Worm (Caenorhabditis elegans): ENCODE measurements around the gene T21E8.7.

Gene T21E8.7

DNA sequence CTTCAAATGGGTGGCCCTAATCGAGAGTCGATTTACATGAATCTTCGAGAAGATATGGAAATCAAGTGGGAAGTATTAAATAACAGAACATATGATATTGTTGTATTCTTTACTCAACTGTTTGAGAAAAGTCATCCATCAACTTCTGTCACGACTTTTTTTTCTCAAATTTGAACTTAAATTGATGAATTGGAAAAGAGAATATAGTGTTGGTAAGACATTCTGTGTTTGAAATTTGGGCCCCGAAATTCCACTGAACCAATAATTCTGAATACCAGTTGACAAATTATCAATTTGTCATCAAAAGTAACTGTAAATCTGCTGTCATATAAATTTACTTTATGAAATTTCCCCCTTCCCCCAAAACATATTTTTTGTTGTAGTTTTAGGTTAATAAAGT is 36.4 kb upstream of the T21E8.7 start:
- TF ChIP-seq nhr-237 (tag; optimal IDR thresholded peaks at IDR 0.05) (no peak), snpc-4 (tag; optimal IDR thresholded peaks at IDR 0.05) (no peak), nhr-21 (tag; optimal IDR thresholded peaks at IDR 0.05) (no peak), nhr-77 (tag; optimal IDR thresholded peaks at IDR 0.05) (no peak), nhr-10 (tag; optimal IDR thresholded peaks at IDR 0.05) (no peak), ceh-82 (tag; optimal IDR thresholded peaks at IDR 0.05) (no peak), dmd-4 (tag; optimal IDR thresholded peaks at IDR 0.05) (no peak), alr-1 (tag; optimal IDR thresholded peaks at IDR 0.05) (no peak), ztf-11 (tag; optimal IDR thresholded peaks at IDR 0.05) (no peak), aly-2 (tag; optimal IDR thresholded peaks at IDR 0.05) (no peak)

DNA sequence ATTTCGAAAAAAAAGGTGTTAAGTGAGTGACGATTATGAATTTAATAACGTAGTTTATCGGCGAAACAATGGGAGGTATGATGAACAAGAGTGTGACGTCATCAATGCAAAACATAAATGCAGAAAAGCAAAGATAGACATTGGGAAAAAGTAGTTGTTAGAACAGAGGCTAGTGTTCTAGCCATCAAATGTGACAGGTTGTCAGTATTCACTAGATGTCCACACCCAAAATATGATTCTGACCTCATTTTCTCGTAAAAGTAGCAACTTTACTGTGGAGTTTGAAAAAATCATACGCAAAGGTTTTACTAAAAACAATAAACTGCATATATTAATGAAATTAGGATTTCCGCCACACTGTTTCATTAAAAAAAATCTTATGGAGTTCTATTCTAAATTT is 32.1 kb upstream of the T21E8.7 start:
- TF ChIP-seq sma-9 (GFP tag; optimal IDR thresholded peaks at IDR 0.05) (no peak), sma-9 (tag; optimal IDR thresholded peaks at IDR 0.05) (no peak), lsy-2 (tag; optimal IDR thresholded peaks at IDR 0.05) (no peak), nhr-23 (tag; optimal IDR thresholded peaks at IDR 0.05) (no peak), lin-13 (GFP tag; optimal IDR thresholded peaks at IDR 0.05) (no peak), elt-1 (tag; optimal IDR thresholded peaks at IDR 0.05) (no peak)

DNA sequence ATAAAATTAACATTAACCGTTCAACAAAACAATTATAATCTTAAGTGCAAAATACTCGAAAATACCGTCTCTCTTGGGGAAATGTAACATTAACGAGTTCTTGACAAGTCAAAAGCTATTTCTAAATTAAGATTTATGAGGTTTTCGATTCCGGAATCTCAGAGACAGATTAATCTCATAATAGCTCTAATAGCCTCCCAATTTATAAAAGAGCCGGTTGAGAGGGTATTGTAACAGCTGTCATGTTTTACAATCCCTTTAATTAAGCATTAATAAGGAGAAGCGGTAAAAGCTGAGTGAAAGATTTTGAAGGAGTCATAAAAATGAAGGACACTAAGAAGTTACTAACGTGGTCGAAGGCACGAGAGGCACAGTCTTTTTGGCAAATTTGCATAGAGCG is 31.6 kb upstream of the T21E8.7 start:
- TF ChIP-seq nhr-21 (tag; optimal IDR thresholded peaks at IDR 0.05) (no peak), F13H6.1 (tag; optimal IDR thresholded peaks at IDR 0.05) (no peak), egl-27 (tag; optimal IDR thresholded peaks at IDR 0.05) (no peak), ztf-4 (tag; optimal IDR thresholded peaks at IDR 0.05) (no peak), zag-1 (tag; optimal IDR thresholded peaks at IDR 0.05) (no peak), ztf-1 (GFP tag; conservative IDR thresholded peaks at IDR 0.05) (no peak), ceh-16 (tag; optimal IDR thresholded peaks at IDR 0.05) (no peak), lsy-2 (tag; optimal IDR thresholded peaks at IDR 0.05) (no peak), ceh-82 (tag; optimal IDR thresholded peaks at IDR 0.05) (no peak), skn-1 (tag; optimal IDR thresholded peaks at IDR 0.05) (no peak), sma-9 (GFP tag; optimal IDR thresholded peaks at IDR 0.05) (no peak), sma-9 (tag; optimal IDR thresholded peaks at IDR 0.05) (no peak), blmp-1 (tag; optimal IDR thresholded peaks at IDR 0.05; ENCODE audit: insufficient read depth) (no peak), ama-1 (optimal IDR thresholded peaks at IDR 0.05) (no peak), fos-1 (tag; optimal IDR thresholded peaks at IDR 0.05) (no peak), unc-55 (GFP tag; optimal IDR thresholded peaks at IDR 0.05) (no peak), elt-1 (tag; optimal IDR thresholded peaks at IDR 0.05) (no peak), unc-39 (tag; optimal IDR thresholded peaks at IDR 0.05) (no peak), aly-2 (tag; optimal IDR thresholded peaks at IDR 0.05) (no peak)

DNA sequence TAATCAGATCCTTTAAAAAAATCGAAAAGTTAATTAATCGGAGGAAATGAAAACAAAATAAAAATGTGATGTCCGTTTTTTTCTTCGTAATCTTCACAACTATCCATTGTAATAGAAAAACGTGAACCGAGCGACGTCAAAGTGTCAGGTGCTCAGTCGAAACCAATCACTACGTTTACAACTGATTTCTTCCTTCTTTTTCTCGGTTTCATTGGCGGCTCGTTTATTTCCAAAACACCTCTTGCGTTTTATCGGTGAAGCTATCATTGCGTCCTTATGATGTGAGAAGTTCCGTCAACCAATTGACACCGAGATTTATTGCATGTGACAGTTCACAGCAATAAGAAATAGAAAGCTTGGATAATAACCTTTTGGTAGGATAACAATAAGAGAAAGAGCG is 30.0 kb upstream of the T21E8.7 start:
- TF ChIP-seq ztf-11 (tag; optimal IDR thresholded peaks at IDR 0.05) (no peak), gmeb-1 (tag; optimal IDR thresholded peaks at IDR 0.05) (no peak), F13H6.1 (tag; optimal IDR thresholded peaks at IDR 0.05) (peak; percentile 63), unc-62 (GFP tag; optimal IDR thresholded peaks at IDR 0.05) (no peak), ceh-82 (tag; optimal IDR thresholded peaks at IDR 0.05) (no peak), nhr-12 (tag; optimal IDR thresholded peaks at IDR 0.05) (no peak), nhr-77 (tag; optimal IDR thresholded peaks at IDR 0.05) (no peak), crh-2 (tag; optimal IDR thresholded peaks at IDR 0.05) (no peak), nhr-237 (tag; optimal IDR thresholded peaks at IDR 0.05) (no peak), peb-1 (tag; optimal IDR thresholded peaks at IDR 0.05) (no peak), alr-1 (tag; optimal IDR thresholded peaks at IDR 0.05) (no peak), unc-55 (GFP tag; optimal IDR thresholded peaks at IDR 0.05) (no peak), R02D3.7 (tag; optimal IDR thresholded peaks at IDR 0.05) (no peak), ztf-4 (tag; optimal IDR thresholded peaks at IDR 0.05) (no peak), dmd-4 (tag; optimal IDR thresholded peaks at IDR 0.05) (no peak), nhr-129 (tag; optimal IDR thresholded peaks at IDR 0.05) (peak; percentile 67), unc-39 (tag; optimal IDR thresholded peaks at IDR 0.05) (no peak), sma-9 (GFP tag; optimal IDR thresholded peaks at IDR 0.05) (peak; percentile 38), sma-9 (tag; optimal IDR thresholded peaks at IDR 0.05) (no peak), elt-3 (tag; optimal IDR thresholded peaks at IDR 0.05) (no peak), skn-1 (tag; optimal IDR thresholded peaks at IDR 0.05) (no peak), blmp-1 (tag; optimal IDR thresholded peaks at IDR 0.05; ENCODE audit: insufficient read depth) (no peak), C34F6.9 (tag; optimal IDR thresholded peaks at IDR 0.05) (peak; percentile 19), mab-5 (tag; optimal IDR thresholded peaks at IDR 0.05) (peak; percentile 8), elt-1 (tag; optimal IDR thresholded peaks at IDR 0.05) (no peak)

Data from whole organism, L2 larva.